Fruit fly (Drosophila melanogaster) whole organism, embryonic: ENCODE measurements around the gene Cpsf5.

Experiments
- CG10274 ChIP-seq: fragments of 200-800 bp; sonication (Bioruptor generic); optimal IDR thresholded peaks from 3 replicates; lab custom pipeline; 2017; ENCODE audit warnings: missing biosample characterization, mild to moderate bottlenecking, missing genetic modification characterization
- CG10959 ChIP-seq: fragments of 200-800 bp; sonication (Bioruptor generic); IDR thresholded peaks from 2 replicates; pipeline ENCODE4 v1.3.6; 2022; ENCODE audit warnings: missing biosample characterization, missing genetic modification characterization
- CG11504 ChIP-seq: fragments of 200-800 bp; sonication (Bioruptor generic); optimal IDR thresholded peaks from 3 replicates; lab custom pipeline; 2019; ENCODE audit warnings: missing biosample characterization, mild to moderate bottlenecking, missing genetic modification characterization, moderate library complexity
- CG12391 ChIP-seq: fragments of 200-800 bp; sonication (Bioruptor generic); optimal IDR thresholded peaks from 3 replicates; lab custom pipeline; 2018; ENCODE audit warnings: missing biosample characterization, mild to moderate bottlenecking, missing genetic modification characterization, moderate library complexity
- CG14014 ChIP-seq: fragments of 200-800 bp; sonication (Bioruptor generic); IDR thresholded peaks from 2 replicates; pipeline ENCODE4 v1.3.6; 2022; ENCODE audit warnings: missing biosample characterization, missing genetic modification characterization
- CG14441 ChIP-seq: fragments of 200-800 bp; sonication (Bioruptor generic); IDR thresholded peaks from 2 replicates; pipeline ENCODE4 v1.3.6; 2022; ENCODE audit warnings: missing biosample characterization, missing genetic modification characterization
- CG14860 ChIP-seq: fragments of 200-800 bp; sonication (Bioruptor generic); IDR thresholded peaks from 3 replicates; pipeline ENCODE4 v1.3.6; 2022; ENCODE audit warnings: missing biosample characterization, missing genetic modification characterization; ENCODE audit not compliant: partially characterized antibody
- CG1529 ChIP-seq: fragments of 200-800 bp; sonication (Bioruptor generic); optimal IDR thresholded peaks from 3 replicates; lab custom pipeline; 2018; ENCODE audit warnings: missing biosample characterization, missing genetic modification characterization
- CG1647 ChIP-seq: fragments of 200-800 bp; sonication (Bioruptor generic); optimal IDR thresholded peaks from 3 replicates; lab custom pipeline; 2016; ENCODE audit warnings: missing biosample characterization, missing genetic modification characterization
- CG16863 ChIP-seq: fragments of 200-800 bp; sonication (Bioruptor generic); optimal IDR thresholded peaks from 3 replicates; lab custom pipeline; 2016; ENCODE audit warnings: missing biosample characterization, missing genetic modification characterization
- CG17829 ChIP-seq: fragments of 200-800 bp; optimal IDR thresholded peaks from 2 replicates; lab custom pipeline; 2019; ENCODE audit warnings: missing biosample characterization, mild to moderate bottlenecking, missing genetic modification characterization, moderate library complexity
- CG17912 ChIP-seq: fragments of 200-800 bp; sonication (Bioruptor generic); optimal IDR thresholded peaks from 2 replicates; lab custom pipeline; 2018; ENCODE audit warnings: missing biosample characterization, mild to moderate bottlenecking, missing genetic modification characterization
- CG18599 ChIP-seq: fragments of 200-800 bp; sonication (Bioruptor generic); optimal IDR thresholded peaks from 3 replicates; lab custom pipeline; 2017; ENCODE audit warnings: missing biosample characterization, missing genetic modification characterization, mild to moderate bottlenecking, moderate library complexity, missing genetic modification reagents
- CG18619 ChIP-seq: fragments of 200-800 bp; sonication (Bioruptor generic); optimal IDR thresholded peaks from 3 replicates; lab custom pipeline; 2017; ENCODE audit warnings: missing biosample characterization, mild to moderate bottlenecking, missing genetic modification characterization
- CG31441 ChIP-seq: fragments of 200-800 bp; sonication (Bioruptor generic); IDR thresholded peaks from 2 replicates; pipeline ENCODE4 v1.3.6; 2022; ENCODE audit warnings: missing biosample characterization, missing genetic modification characterization
- CG3163 ChIP-seq: fragments of 200-800 bp; sonication (Bioruptor generic); optimal IDR thresholded peaks from 3 replicates; lab custom pipeline; 2016; ENCODE audit warnings: missing biosample characterization, missing genetic modification characterization
- CG32532 ChIP-seq: fragments of 200-800 bp; sonication (Bioruptor generic); IDR thresholded peaks from 2 replicates; pipeline ENCODE4 v1.3.6; 2022; ENCODE audit warnings: missing biosample characterization, missing genetic modification characterization
- CG3838 ChIP-seq: fragments of 200-800 bp; sonication (Bioruptor generic); optimal IDR thresholded peaks from 3 replicates; lab custom pipeline; 2016; ENCODE audit warnings: missing biosample characterization, missing genetic modification characterization
- CG4404 ChIP-seq: fragments of 200-800 bp; sonication (Bioruptor generic); IDR thresholded peaks from 2 replicates; pipeline ENCODE4 v1.3.6; 2022; ENCODE audit warnings: missing biosample characterization, missing genetic modification characterization
- CG8478 ChIP-seq: fragments of >200 bp; optimal IDR thresholded peaks from 2 replicates; lab custom pipeline; 2018
- CG8944 ChIP-seq: fragments of 200-800 bp; sonication (Bioruptor generic); optimal IDR thresholded peaks from 3 replicates; lab custom pipeline; 2016; ENCODE audit warnings: missing biosample characterization, missing genetic modification characterization
- CTCF ChIP-seq: fragments of 200-800 bp; sonication (Bioruptor generic); optimal IDR thresholded peaks from 2 replicates; lab custom pipeline; 2017; ENCODE audit warnings: missing biosample characterization, mild to moderate bottlenecking, missing genetic modification characterization, moderate library complexity
- Doc2 ChIP-seq: fragments of 200-800 bp; sonication (Bioruptor generic); IDR thresholded peaks from 2 replicates; pipeline ENCODE4 v1.3.6; 2022; ENCODE audit warnings: missing biosample characterization, missing genetic modification characterization
- Fer3 ChIP-seq: fragments of 200-800 bp; sonication (Bioruptor generic); optimal IDR thresholded peaks from 2 replicates; lab custom pipeline; 2018; ENCODE audit warnings: missing biosample characterization, mild to moderate bottlenecking, missing genetic modification characterization, moderate library complexity
- Gug ChIP-seq: fragments of 200-800 bp; sonication (Bioruptor generic); IDR thresholded peaks from 4 replicates; pipeline ENCODE4 v1.3.6; 2022; ENCODE audit warnings: missing biosample characterization, missing genetic modification characterization
- Hand ChIP-seq: fragments of 200-800 bp; sonication (Bioruptor generic); optimal IDR thresholded peaks from 2 replicates; lab custom pipeline; 2017; ENCODE audit warnings: mild to moderate bottlenecking, missing biosample characterization, missing genetic modification reagents, missing genetic modification characterization
- HmgZ ChIP-seq: fragments of 200-800 bp; sonication (Bioruptor generic); optimal IDR thresholded peaks from 2 replicates; lab custom pipeline; 2018; ENCODE audit warnings: missing biosample characterization, mild to moderate bottlenecking, missing genetic modification characterization
- Lpt ChIP-seq: fragments of >200 bp; optimal IDR thresholded peaks from 2 replicates; lab custom pipeline; 2018; ENCODE audit warnings: missing biosample characterization, missing genetic modification characterization
- Mad ChIP-seq: fragments of 200-800 bp; sonication (Bioruptor generic); optimal IDR thresholded peaks from 2 replicates; lab custom pipeline; 2016; ENCODE audit warnings: missing biosample characterization, missing genetic modification characterization
- Six4 ChIP-seq: fragments of 200-800 bp; sonication (Bioruptor generic); optimal IDR thresholded peaks from 2 replicates; lab custom pipeline; 2016; ENCODE audit warnings: missing biosample characterization, missing genetic modification characterization
- Sry-δ ChIP-seq: fragments of 200-800 bp; sonication (Bioruptor generic); optimal IDR thresholded peaks from 2 replicates; lab custom pipeline; 2016; ENCODE audit warnings: missing biosample characterization, missing genetic modification characterization
- bowl ChIP-seq: fragments of 200-800 bp; sonication (Bioruptor generic); IDR thresholded peaks from 2 replicates; pipeline ENCODE4 v1.3.6; 2022; ENCODE audit warnings: missing biosample characterization, missing genetic modification characterization
- cas ChIP-seq: fragments of 200-800 bp; sonication (Bioruptor generic); IDR thresholded peaks from 2 replicates; pipeline ENCODE4 v1.3.6; 2022; ENCODE audit warnings: missing biosample characterization, missing genetic modification characterization
- cg ChIP-seq: fragments of 200-800 bp; sonication (Bioruptor generic); optimal IDR thresholded peaks from 3 replicates; lab custom pipeline; 2019; ENCODE audit warnings: missing biosample characterization, mild to moderate bottlenecking, missing genetic modification characterization, moderate library complexity
- danr ChIP-seq: fragments of 200-800 bp; sonication (Bioruptor generic); IDR thresholded peaks from 2 replicates; pipeline ENCODE4 v1.3.6; 2022; ENCODE audit warnings: missing biosample characterization, missing genetic modification characterization
- dmrt99B ChIP-seq: fragments of 200-800 bp; sonication (Bioruptor generic); optimal IDR thresholded peaks from 2 replicates; lab custom pipeline; 2018; ENCODE audit warnings: missing biosample characterization, mild to moderate bottlenecking, missing genetic modification characterization, moderate library complexity
- esg ChIP-seq: fragments of 200-800 bp; sonication (Bioruptor generic); conservative IDR thresholded peaks from 2 replicates; pipeline ENCODE4 v1.3.6; 2022; ENCODE audit warnings: missing biosample characterization, missing genetic modification characterization
- ewg ChIP-seq: fragments of 200-800 bp; sonication (Bioruptor generic); optimal IDR thresholded peaks from 3 replicates; lab custom pipeline; 2017; ENCODE audit warnings: mild to moderate bottlenecking, missing biosample characterization, missing genetic modification reagents, missing genetic modification characterization
- fd64A ChIP-seq: fragments of 200-800 bp; sonication (Bioruptor generic); optimal IDR thresholded peaks from 3 replicates; lab custom pipeline; 2018; ENCODE audit warnings: missing biosample characterization, mild to moderate bottlenecking, missing genetic modification characterization
- hb ChIP-seq: fragments of 200-800 bp; sonication (Bioruptor generic); IDR thresholded peaks from 3 replicates; pipeline ENCODE4 v1.3.6; 2022; ENCODE audit warnings: missing biosample characterization, missing genetic modification characterization; ENCODE audit not compliant: partially characterized antibody
- lmd ChIP-seq: fragments of 200-800 bp; sonication (Bioruptor generic); IDR thresholded peaks from 2 replicates; pipeline ENCODE4 v1.3.6; 2022; ENCODE audit warnings: missing biosample characterization, missing genetic modification characterization
- lov ChIP-seq, 2 experiments: fragments of 200-800 bp in 1 of 2; fragments of >200 bp in 1 of 2; sonication (Bioruptor generic) in 1 of 2; IDR thresholded peaks in 1 of 2; optimal IDR thresholded peaks in 1 of 2; 2 replicates in 1 of 2; 3 replicates in 1 of 2; pipeline versions ENCODE4 v1.3.6 to Lab custom; 2017 to 2022; ENCODE audit warnings: missing biosample characterization in 1 of 2, missing genetic modification characterization in 1 of 2
- luna ChIP-seq: fragments of 200-800 bp; sonication (Bioruptor generic); optimal IDR thresholded peaks from 2 replicates; lab custom pipeline; 2016; ENCODE audit warnings: missing biosample characterization, missing genetic modification characterization
- nerfin-2 ChIP-seq: fragments of 200-800 bp; sonication (Bioruptor generic); IDR thresholded peaks from 2 replicates; pipeline ENCODE4 v1.3.6; 2022; ENCODE audit warnings: missing biosample characterization, missing genetic modification characterization; ENCODE audit not compliant: partially characterized antibody
- pan ChIP-seq, 4 experiments: fragments of >200 bp in 3 of 4; fragments of 200-800 bp in 1 of 4; sonication (Bioruptor generic) in 1 of 4; optimal IDR thresholded peaks in 3 of 4; IDR thresholded peaks in 1 of 4; 2 replicates each; pipeline versions ENCODE4 v1.3.6 to Lab custom; 2017 to 2022; ENCODE audit warnings: missing biosample characterization in 2 of 4, missing genetic modification characterization in 2 of 4, mixed read lengths in 1 of 4
- pita ChIP-seq: fragments of 200-800 bp; sonication (Bioruptor generic); optimal IDR thresholded peaks from 2 replicates; lab custom pipeline; 2017; ENCODE audit warnings: missing biosample characterization, mild to moderate bottlenecking, missing genetic modification characterization
- sc ChIP-seq, 3 experiments: fragments of >200 bp in 2 of 3; fragments of 200-800 bp in 1 of 3; sonication (Bioruptor generic) in 1 of 3; optimal IDR thresholded peaks; 2 replicates in 2 of 3; 3 replicates in 1 of 3; lab custom pipeline; 2017; ENCODE audit warnings: mild to moderate bottlenecking in 1 of 3, missing biosample characterization in 1 of 3, missing genetic modification characterization in 1 of 3, missing genetic modification reagents in 1 of 3
- sens-2 ChIP-seq: fragments of 200-800 bp; sonication (Bioruptor generic); IDR thresholded peaks from 2 replicates; pipeline ENCODE4 v1.3.6; 2022; ENCODE audit warnings: missing biosample characterization, missing genetic modification characterization
- tna ChIP-seq: fragments of 200-800 bp; sonication (Bioruptor generic); IDR thresholded peaks from 2 replicates; pipeline ENCODE4 v1.3.6; 2022; ENCODE audit warnings: missing biosample characterization, missing genetic modification characterization; ENCODE audit not compliant: partially characterized antibody

The Cpsf5 gene

DNA sequence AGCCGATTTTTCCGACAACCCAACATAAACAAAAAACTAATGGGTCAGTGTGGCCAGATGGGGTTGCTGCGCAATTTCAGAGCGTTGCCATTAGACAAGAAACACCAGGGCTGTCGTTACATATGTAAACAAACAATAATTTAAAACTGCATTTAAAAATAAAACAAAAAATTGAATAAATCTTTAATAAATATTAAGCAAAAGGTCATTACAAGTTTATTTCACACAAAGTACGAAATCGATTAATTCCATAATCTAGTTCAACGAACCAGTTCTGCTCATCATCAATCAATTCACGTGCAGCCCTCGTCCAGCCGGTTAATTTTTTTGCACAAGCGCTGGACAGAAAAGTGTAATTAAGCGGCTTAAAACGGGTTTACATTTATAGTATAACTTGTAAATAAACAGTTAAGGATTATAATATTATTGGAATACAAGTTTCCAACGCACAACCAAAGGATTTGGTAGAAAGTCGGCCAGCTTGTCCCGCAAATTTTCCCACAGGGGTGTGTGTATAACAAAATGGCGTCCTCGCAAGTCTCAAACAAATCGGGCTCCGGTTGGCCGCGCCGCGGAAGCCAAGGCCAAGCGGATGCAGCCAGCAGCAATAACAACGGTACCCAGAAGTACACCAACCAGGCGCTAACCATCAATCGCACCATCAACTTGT lies at the start of gene Cpsf5, which contains the start of gene CG4022 (continued):
- 0 out of 2 replicates have a peak, but pooled peaks have one; percentile 29 for TF ChIP-seq sens-2 (GFP tag; lab: Robert Waterston, UW)
- peak; percentile 81 for TF ChIP-seq lmd (GFP tag; lab: Robert Waterston, UW)
- no peak for TF ChIP-seq lov (optimal IDR thresholded peaks at IDR 0.05; lab: Kevin White, UChicago)
- TF ChIP-seq lov (GFP tag; IDR thresholded peaks at IDR 0.05; lab: Robert Waterston, UW) = peak; percentile 71; the same call in 2 of the 3 replicates
- TF ChIP-seq CG12391 (tag; lab: Kevin White, UChicago) = peak; percentile 95
- no peak for TF ChIP-seq nerfin-2 (GFP tag; lab: Robert Waterston, UW)
- TF ChIP-seq CG18599 (GFP tag; lab: Kevin White, UChicago) = peak; percentile 88
- TF ChIP-seq hb (GFP tag; lab: Robert Waterston, UW) = no peak
- TF ChIP-seq cg = no peak
- TF ChIP-seq CG14441 = peak; percentile 83
- TF ChIP-seq Gug (GFP tag; lab: Robert Waterston, UW) = peak; percentile 58; the same call in 3 of the 4 replicates
- TF ChIP-seq CG10959 (GFP tag; lab: Robert Waterston, UW) = peak; percentile 70
- no peak for TF ChIP-seq sc (optimal IDR thresholded peaks at IDR 0.05; lab: Kevin White, UChicago)
- peak; percentile 16 for TF ChIP-seq sc (GFP tag; optimal IDR thresholded peaks at IDR 0.05; lab: Kevin White, UChicago)
- TF ChIP-seq luna (GFP tag; lab: Kevin White, UChicago) = no peak
- TF ChIP-seq Fer3 (tag; lab: Kevin White, UChicago) = peak; percentile 78
- no peak for TF ChIP-seq tna
- no peak for TF ChIP-seq Doc2 (GFP tag; lab: Robert Waterston, UW)
- TF ChIP-seq CG11504 (tag; lab: Kevin White, UChicago) = peak; percentile 82
- TF ChIP-seq danr (GFP tag; lab: Robert Waterston, UW) = peak; percentile 52; the same call in 1 of the 2 replicates
- peak; percentile 80 for TF ChIP-seq CG18619 (GFP tag; lab: Kevin White, UChicago)
- TF ChIP-seq CG16863 (GFP tag; lab: Kevin White, UChicago) = peak; percentile 45
- no peak for TF ChIP-seq CG8478 (lab: Kevin White, UChicago)
- peak; percentile 91 for TF ChIP-seq CG32532 (GFP tag; lab: Robert Waterston, UW)
- peak; percentile 79 for TF ChIP-seq esg (GFP tag; lab: Robert Waterston, UW)
- no peak for TF ChIP-seq CTCF (GFP tag; lab: Kevin White, UChicago)
- no peak for TF ChIP-seq Lpt (GFP tag; lab: Kevin White, UChicago)
- TF ChIP-seq Six4 (GFP tag; lab: Kevin White, UChicago) = peak; percentile 69
- TF ChIP-seq CG3838 (GFP tag; lab: Kevin White, UChicago) = peak; percentile 74
- no peak for TF ChIP-seq CG14860 (GFP tag; lab: Robert Waterston, UW)
- TF ChIP-seq CG10274 (GFP tag; lab: Kevin White, UChicago) = no peak
- peak; percentile 56 for TF ChIP-seq CG17912
- TF ChIP-seq Hand = peak; percentile 55
- TF ChIP-seq CG14014 (GFP tag; lab: Robert Waterston, UW) = peak; percentile 82
- TF ChIP-seq dmrt99B (tag; lab: Kevin White, UChicago) = no peak
- peak; percentile 79 for TF ChIP-seq CG31441 (GFP tag; lab: Robert Waterston, UW)
- peak; percentile 42 for TF ChIP-seq Sry-δ (GFP tag; lab: Kevin White, UChicago)
- peak; percentile 76 for TF ChIP-seq CG1529
- peak; percentile 53 for TF ChIP-seq CG1647
- peak; percentile 74 for TF ChIP-seq cas (GFP tag; lab: Robert Waterston, UW)
- TF ChIP-seq bowl (GFP tag; lab: Robert Waterston, UW) = 0 out of 2 replicates have a peak, but pooled peaks have one; percentile 13
- TF ChIP-seq CG8944 (GFP tag; lab: Kevin White, UChicago) = peak; percentile 3
- peak; percentile 91 for TF ChIP-seq CG17829 (tag; lab: Kevin White, UChicago)
- peak; percentile 91 for TF ChIP-seq HmgZ
- peak; percentile 18 for TF ChIP-seq CG3163
- no peak for TF ChIP-seq pan (optimal IDR thresholded peaks at IDR 0.05; lab: Kevin White, UChicago)
- TF ChIP-seq pan (GFP tag; optimal IDR thresholded peaks at IDR 0.05 in 1 of 2, IDR thresholded peaks at IDR 0.05 in 1 of 2) = peak in 1 of 2 experiments; percentile 86
- peak; percentile 76 for TF ChIP-seq CG4404
- TF ChIP-seq pita (GFP tag; lab: Kevin White, UChicago) = no peak
- TF ChIP-seq ewg (GFP tag; lab: Kevin White, UChicago) = peak; percentile 79
- TF ChIP-seq fd64A (GFP tag; lab: Kevin White, UChicago) = no peak
- peak; percentile 85 for TF ChIP-seq Mad
